Worm (Caenorhabditis elegans) whole organism, mixed stage, embryonic: ENCODE results near the gene aakb-1.

ENCODE experiments used
- elt-3 ChIP-seq: fragments of 150-350 bp; optimal IDR thresholded peaks from 2 replicates; lab custom pipeline; 2014; ENCODE audit warnings: missing biosample characterization, missing genetic modification characterization
- flh-1 ChIP-seq: fragments of 200-800 bp; sonication (Bioruptor generic); optimal IDR thresholded peaks from 2 replicates; lab custom pipeline; 2018; ENCODE audit warnings: mild to moderate bottlenecking, missing genetic modification characterization, moderate library complexity, missing compliant biosample characterization
- hlh-1 ChIP-seq: fragments of 150-350 bp; optimal IDR thresholded peaks from 2 replicates; lab custom pipeline; 2014; ENCODE audit warnings: missing biosample characterization, missing genetic modification reagents, missing genetic modification characterization
- lsy-2 ChIP-seq: fragments of 150-350 bp; optimal IDR thresholded peaks from 2 replicates; lab custom pipeline; 2014; ENCODE audit warnings: missing biosample characterization, missing genetic modification characterization
- mab-5 ChIP-seq: fragments of 150-350 bp; optimal IDR thresholded peaks from 2 replicates; lab custom pipeline; 2014; ENCODE audit warnings: missing biosample characterization, missing genetic modification characterization
- nhr-28 ChIP-seq: fragments of 150-350 bp; optimal IDR thresholded peaks from 2 replicates; lab custom pipeline; 2014; ENCODE audit warnings: missing biosample characterization, missing genetic modification characterization
- pha-4 ChIP-seq: fragments of 150-350 bp; optimal IDR thresholded peaks from 2 replicates; lab custom pipeline; 2018; ENCODE audit warnings: missing biosample characterization, missing genetic modification reagents, missing genetic modification characterization
- snpc-4 ChIP-seq: fragments of 150-350 bp; optimal IDR thresholded peaks from 2 replicates; lab custom pipeline; 2014; ENCODE audit warnings: missing biosample characterization, missing genetic modification characterization
- tbx-8 ChIP-seq: fragments of 200-800 bp; sonication (Bioruptor generic); optimal IDR thresholded peaks from 2 replicates; lab custom pipeline; 2018; ENCODE audit warnings: mild to moderate bottlenecking, missing genetic modification characterization, moderate library complexity, missing compliant biosample characterization
- ztf-11 ChIP-seq: fragments of 150-350 bp; optimal IDR thresholded peaks from 2 replicates; lab custom pipeline; 2014; ENCODE audit warnings: missing biosample characterization, missing genetic modification characterization

ce11 chrX:13781445-13782073 is 26.0 kb downstream of the aakb-1 start:
- no peak for TF ChIP-seq mab-5
- no peak for TF ChIP-seq lsy-2 (tag; lab: Kevin White, UChicago)
- TF ChIP-seq snpc-4 (tag; lab: Kevin White, UChicago) = no peak
- peak; percentile 0 for TF ChIP-seq flh-1 (GFP tag; lab: Kevin White, UChicago)
- TF ChIP-seq tbx-8 = no peak
- no peak for TF ChIP-seq pha-4 (tag; lab: Kevin White, UChicago)
- TF ChIP-seq elt-3 (tag; lab: Kevin White, UChicago) = no peak
- no peak for TF ChIP-seq hlh-1 (tag; lab: Kevin White, UChicago)
- no peak for TF ChIP-seq nhr-28 (tag; lab: Kevin White, UChicago)
- no peak for TF ChIP-seq ztf-11 (tag; lab: Kevin White, UChicago)
